Worm (Caenorhabditis elegans): ENCODE data around the gene msrp-7.

Gene msrp-7

DNA sequence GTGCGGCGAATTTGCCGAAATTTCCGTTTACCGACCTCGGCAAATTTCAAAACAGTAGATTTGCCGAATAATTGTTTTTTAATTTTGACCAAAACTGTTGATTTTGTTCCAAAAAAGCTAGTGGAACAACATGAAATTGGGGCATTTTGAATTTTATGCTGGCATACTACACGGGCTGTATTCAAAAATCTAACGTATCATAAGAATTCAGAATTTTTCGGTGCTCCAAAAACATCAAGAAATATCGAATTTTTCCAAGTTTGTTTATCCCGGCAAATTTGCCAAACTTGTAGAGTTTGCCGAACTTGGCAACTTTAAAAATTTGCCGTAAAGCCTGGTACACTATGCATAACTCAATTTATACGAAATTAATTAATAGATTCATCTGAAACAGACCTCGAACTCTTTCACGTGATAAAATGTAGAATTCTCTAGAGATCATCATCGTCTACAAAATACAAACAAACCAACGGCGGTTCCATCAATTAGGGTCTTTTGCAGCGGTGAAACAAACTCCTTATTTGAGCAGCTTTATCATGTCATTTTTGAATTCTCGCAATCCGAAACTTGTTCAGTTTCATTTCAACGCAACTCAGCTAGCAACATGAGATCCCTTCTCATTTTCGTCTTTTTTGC is 2.0 kb upstream of the msrp-7 start, which contains the start of gene R06F6.14:
TSS of gene R06F6.14 (plus strand) at position 586 of the 636 bp plus-strand sequence.
- TF ChIP-seq aha-1 (tag) (peak; percentile 91), unc-62 (GFP tag; optimal IDR thresholded peaks at IDR 0.05 in 1 of 2) (peak in 1 of 2 experiments; percentile 62), unc-62 (tag; optimal IDR thresholded peaks at IDR 0.05) (no peak), dve-1 (tag; optimal IDR thresholded peaks at IDR 0.05; ENCODE audit: insufficient read depth) (no peak)

DNA sequence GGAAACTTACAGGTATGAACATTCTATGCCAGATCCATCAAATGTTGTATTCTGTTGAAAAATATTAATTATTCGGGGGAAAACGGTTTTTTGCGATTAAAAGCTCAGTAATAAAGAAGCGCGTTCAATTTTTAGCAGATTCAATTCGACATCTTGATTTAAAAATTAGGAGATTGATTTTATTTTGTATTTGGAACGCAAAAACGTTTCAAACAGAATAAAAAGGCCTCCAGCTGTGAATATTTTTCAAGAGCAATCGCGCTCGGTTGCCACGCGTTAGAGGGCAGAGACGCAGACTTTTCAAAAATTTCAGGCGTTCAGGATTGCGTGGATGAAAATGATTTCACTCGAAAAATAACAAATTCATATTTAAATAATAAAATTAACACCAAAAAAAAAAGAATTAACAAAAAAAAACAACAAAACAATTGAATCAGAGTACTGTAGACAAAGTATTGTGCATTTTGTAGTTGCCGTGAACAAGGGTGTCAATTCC is 9.2 kb downstream of the msrp-7 start, which contains the start of gene R06F6.8:
TSS of gene R06F6.8 (minus strand) at position 51 of the 496 bp plus-strand sequence.
- TF ChIP-seq pha-4 (GFP tag; IDR thresholded peaks at IDR 0.05) (no peak), pha-4 (tag; optimal IDR thresholded peaks at IDR 0.05) (peak; percentile 11), ceh-82 (tag; optimal IDR thresholded peaks at IDR 0.05) (no peak), hlh-11 (tag; optimal IDR thresholded peaks at IDR 0.05) (no peak), unc-39 (tag; optimal IDR thresholded peaks at IDR 0.05) (no peak), ZK337.2 (GFP tag; IDR thresholded peaks at IDR 0.05) (no peak), nhr-237 (tag; optimal IDR thresholded peaks at IDR 0.05) (no peak), lin-38 (GFP tag; IDR thresholded peaks at IDR 0.05) (peak; percentile 82), snpc-1.2 (GFP tag; IDR thresholded peaks at IDR 0.05) (no peak), spr-1 (tag; optimal IDR thresholded peaks at IDR 0.05) (no peak), dpl-1 (GFP tag; optimal IDR thresholded peaks at IDR 0.05) (peak; percentile 20), php-3 (GFP tag; IDR thresholded peaks at IDR 0.05) (no peak), egl-43 (GFP tag; IDR thresholded peaks at IDR 0.05) (no peak), daf-16 (GFP tag; optimal IDR thresholded peaks at IDR 0.05) (no peak), daf-16 (tag; optimal IDR thresholded peaks at IDR 0.05) (no peak), unc-130 (GFP tag; optimal IDR thresholded peaks at IDR 0.05) (no peak), nhr-28 (tag; optimal IDR thresholded peaks at IDR 0.05) (peak; percentile 9), madf-9 (GFP tag; conservative IDR thresholded peaks at IDR 0.05) (no peak), daf-12 (tag; optimal IDR thresholded peaks at IDR 0.05) (no peak), zip-2 (tag; optimal IDR thresholded peaks at IDR 0.05) (no peak), ZK546.5 (tag; optimal IDR thresholded peaks at IDR 0.05) (no peak), duxl-1 (tag; optimal IDR thresholded peaks at IDR 0.05; ENCODE audit: poor library complexity) (no peak), T26A8.4 (GFP tag; IDR thresholded peaks at IDR 0.05) (no peak), tag-97 (GFP tag; IDR thresholded peaks at IDR 0.05) (no peak), Y5F2A.4 (GFP tag; optimal IDR thresholded peaks at IDR 0.05) (no peak), lin-13 (GFP tag; optimal IDR thresholded peaks at IDR 0.05) (peak; percentile 5), mes-2 (tag; optimal IDR thresholded peaks at IDR 0.05; ENCODE audit: poor library complexity, severe bottlenecking) (peak; percentile 61), ces-1 (GFP tag; optimal IDR thresholded peaks at IDR 0.05) (no peak), nhr-41 (GFP tag; IDR thresholded peaks at IDR 0.05) (no peak), nhr-102 (tag; optimal IDR thresholded peaks at IDR 0.05) (no peak), mdl-1 (tag; optimal IDR thresholded peaks at IDR 0.05) (no peak), lim-7 (GFP tag; IDR thresholded peaks at IDR 0.05) (no peak), ceh-20 (GFP tag; IDR thresholded peaks at IDR 0.05) (no peak), madf-5 (GFP tag; IDR thresholded peaks at IDR 0.05) (no peak), nhr-25 (tag; optimal IDR thresholded peaks at IDR 0.05; ENCODE audit: borderline replicate concordance, insufficient read depth) (no peak), lsy-2 (tag; optimal IDR thresholded peaks at IDR 0.05) (peak in 1 of 2 experiments; percentile 29), fkh-10 (GFP tag; optimal IDR thresholded peaks at IDR 0.05) (no peak), ctbp-1 (GFP tag; IDR thresholded peaks at IDR 0.05) (no peak), hlh-30 (tag; optimal IDR thresholded peaks at IDR 0.05; ENCODE audit: insufficient read depth) (no peak), Y75B8A.6 (GFP tag; IDR thresholded peaks at IDR 0.05) (no peak), F26F4.8 (GFP tag; conservative IDR thresholded peaks at IDR 0.05) (no peak), saeg-2 (GFP tag; IDR thresholded peaks at IDR 0.05) (no peak)

All from whole organism, L4 larva.